Worm (Caenorhabditis elegans) whole organism, mixed stage, embryonic: ENCODE data around the gene abcx-1.

ENCODE experiments used
- M03D4.4 ChIP-seq: sonication (generic microtip); optimal IDR thresholded peaks from 2 replicates; lab custom pipeline; 2017; ENCODE audit warnings: mild to moderate bottlenecking, missing genetic modification characterization, missing compliant biosample characterization
- ceh-39 ChIP-seq: fragments of 150-350 bp; optimal IDR thresholded peaks from 2 replicates; lab custom pipeline; 2014; ENCODE audit warnings: missing biosample characterization, missing genetic modification characterization
- elt-1 ChIP-seq: sonication (generic microtip); optimal IDR thresholded peaks from 2 replicates; lab custom pipeline; 2017; ENCODE audit warnings: missing genetic modification characterization, mild to moderate bottlenecking, missing compliant biosample characterization, antibody characterized with exemption, moderate library complexity, borderline replicate concordance; ENCODE audit not compliant: insufficient read depth
- elt-3 ChIP-seq: fragments of 150-350 bp; optimal IDR thresholded peaks from 2 replicates; lab custom pipeline; 2014; ENCODE audit warnings: missing biosample characterization, missing genetic modification characterization
- ham-2 ChIP-seq: fragments of 200-800 bp; sonication (Bioruptor generic); optimal IDR thresholded peaks from 2 replicates; lab custom pipeline; 2018; ENCODE audit warnings: mild to moderate bottlenecking, missing genetic modification characterization, missing compliant biosample characterization
- mep-1 ChIP-seq: fragments of 150-350 bp; optimal IDR thresholded peaks from 2 replicates; lab custom pipeline; 2017; ENCODE audit warnings: missing biosample characterization, missing genetic modification reagents, missing genetic modification characterization, inconsistent platforms
- nhr-12 ChIP-seq: fragments of 150-350 bp; optimal IDR thresholded peaks from 2 replicates; lab custom pipeline; 2014; ENCODE audit warnings: missing biosample characterization, missing genetic modification characterization
- nhr-76 ChIP-seq: sonication (generic microtip); optimal IDR thresholded peaks from 2 replicates; lab custom pipeline; 2017; ENCODE audit warnings: missing biosample characterization, missing genetic modification characterization

ce11 chrII:6491187-6491586 is 40.8 kb upstream of the abcx-1 start:
- TF ChIP-seq nhr-76 (tag; lab: Kevin White, UChicago) (no peak), ceh-39 (tag; lab: Kevin White, UChicago) (no peak), nhr-12 (no peak), mep-1 (tag; lab: Kevin White, UChicago) (no peak), ham-2 (GFP tag; lab: Kevin White, UChicago) (no peak), elt-3 (tag; lab: Kevin White, UChicago) (no peak), M03D4.4 (no peak), elt-1 (tag; lab: Kevin White, UChicago) (no peak)
